Fruit fly (Drosophila melanogaster) whole organism, embryonic: ENCODE results near the gene PH4alphaEFB.

Source experiments
- Asciz ChIP-seq: fragments of 200-800 bp; sonication (Bioruptor generic); optimal IDR thresholded peaks from 2 replicates; lab custom pipeline; 2017; ENCODE audit warnings: missing biosample characterization, mild to moderate bottlenecking, missing genetic modification characterization, missing genetic modification reagents
- Blimp-1 ChIP-seq: fragments of 200-800 bp; sonication (Bioruptor generic); optimal IDR thresholded peaks from 3 replicates; lab custom pipeline; 2018; ENCODE audit warnings: missing biosample characterization, missing genetic modification characterization, mild to moderate bottlenecking, moderate library complexity, missing genetic modification reagents
- CG10274 ChIP-seq: fragments of 200-800 bp; sonication (Bioruptor generic); optimal IDR thresholded peaks from 3 replicates; lab custom pipeline; 2017; ENCODE audit warnings: missing biosample characterization, mild to moderate bottlenecking, missing genetic modification characterization
- CG10959 ChIP-seq: fragments of 200-800 bp; sonication (Bioruptor generic); IDR thresholded peaks from 2 replicates; pipeline ENCODE4 v1.3.6; 2022; ENCODE audit warnings: missing biosample characterization, missing genetic modification characterization
- CG11085 ChIP-seq: fragments of 200-800 bp; sonication (Bioruptor generic); IDR thresholded peaks from 2 replicates; pipeline ENCODE4 v1.3.6; 2022; ENCODE audit warnings: missing biosample characterization, missing genetic modification characterization
- CG1603 ChIP-seq: fragments of 200-800 bp; sonication (Bioruptor generic); optimal IDR thresholded peaks from 2 replicates; lab custom pipeline; 2019; ENCODE audit warnings: missing biosample characterization, mild to moderate bottlenecking, missing genetic modification characterization, moderate library complexity
- CG18011 ChIP-seq: fragments of 200-800 bp; sonication (Bioruptor generic); optimal IDR thresholded peaks from 2 replicates; lab custom pipeline; 2017; ENCODE audit warnings: missing biosample characterization, missing genetic modification characterization, mild to moderate bottlenecking, moderate library complexity, missing genotype
- CG18619 ChIP-seq: fragments of 200-800 bp; sonication (Bioruptor generic); optimal IDR thresholded peaks from 3 replicates; lab custom pipeline; 2017; ENCODE audit warnings: missing biosample characterization, mild to moderate bottlenecking, missing genetic modification characterization
- CG30431 ChIP-seq: fragments of 200-800 bp; sonication (Bioruptor generic); optimal IDR thresholded peaks from 2 replicates; lab custom pipeline; 2017; ENCODE audit warnings: missing biosample characterization, missing genetic modification characterization
- CG3281 ChIP-seq: fragments of 200-800 bp; sonication (Bioruptor generic); optimal IDR thresholded peaks from 3 replicates; lab custom pipeline; 2017; ENCODE audit warnings: missing biosample characterization, mild to moderate bottlenecking, missing genetic modification characterization
- CG33557 ChIP-seq: fragments of 200-800 bp; sonication (Bioruptor generic); optimal IDR thresholded peaks from 2 replicates; lab custom pipeline; 2019; ENCODE audit warnings: missing biosample characterization, mild to moderate bottlenecking, missing genetic modification characterization, moderate library complexity
- CG3838 ChIP-seq: fragments of 200-800 bp; sonication (Bioruptor generic); optimal IDR thresholded peaks from 3 replicates; lab custom pipeline; 2016; ENCODE audit warnings: missing biosample characterization, missing genetic modification characterization
- CG4360 ChIP-seq: fragments of 200-800 bp; sonication (Bioruptor generic); IDR thresholded peaks from 2 replicates; pipeline ENCODE4 v1.3.6; 2022; ENCODE audit warnings: missing biosample characterization, missing genetic modification characterization
- CG6654 ChIP-seq: fragments of 200-800 bp; sonication (Bioruptor generic); optimal IDR thresholded peaks from 2 replicates; lab custom pipeline; 2017; ENCODE audit warnings: missing biosample characterization, mild to moderate bottlenecking, missing genetic modification characterization
- CG7372 ChIP-seq: fragments of 200-800 bp; sonication (Bioruptor generic); IDR thresholded peaks from 2 replicates; pipeline ENCODE4 v1.3.6; 2022; ENCODE audit warnings: missing biosample characterization, missing genetic modification characterization
- CG7928 ChIP-seq: fragments of 200-800 bp; sonication (Bioruptor generic); optimal IDR thresholded peaks from 2 replicates; lab custom pipeline; 2017; ENCODE audit warnings: missing biosample characterization, mild to moderate bottlenecking, missing genetic modification characterization
- CG8281 ChIP-seq: fragments of 200-800 bp; sonication (Bioruptor generic); optimal IDR thresholded peaks from 2 replicates; lab custom pipeline; 2018; ENCODE audit warnings: missing biosample characterization, mild to moderate bottlenecking, missing genetic modification characterization, moderate library complexity
- CG8388 ChIP-seq: fragments of 200-800 bp; sonication (Bioruptor generic); optimal IDR thresholded peaks from 2 replicates; lab custom pipeline; 2019; ENCODE audit warnings: missing biosample characterization, mild to moderate bottlenecking, missing genetic modification characterization, moderate library complexity
- CTCF ChIP-seq: fragments of 200-800 bp; sonication (Bioruptor generic); optimal IDR thresholded peaks from 2 replicates; lab custom pipeline; 2017; ENCODE audit warnings: missing biosample characterization, mild to moderate bottlenecking, missing genetic modification characterization, moderate library complexity
- Chrac-16 ChIP-seq: fragments of 200-800 bp; sonication (Bioruptor generic); optimal IDR thresholded peaks from 3 replicates; lab custom pipeline; 2016; ENCODE audit warnings: missing biosample characterization, missing genetic modification characterization
- Deaf1 ChIP-seq: fragments of 200-800 bp; optimal IDR thresholded peaks from 3 replicates; lab custom pipeline; 2019; ENCODE audit warnings: missing biosample characterization, mild to moderate bottlenecking, missing genetic modification characterization, moderate library complexity
- Dfd ChIP-seq, 2 experiments: fragments of >200 bp; optimal IDR thresholded peaks; 2 replicates each; lab custom pipeline; 2017; ENCODE audit warnings: missing biosample characterization in 2 of 2, missing genetic modification characterization in 2 of 2
- Fer3 ChIP-seq: fragments of 200-800 bp; sonication (Bioruptor generic); optimal IDR thresholded peaks from 2 replicates; lab custom pipeline; 2018; ENCODE audit warnings: missing biosample characterization, mild to moderate bottlenecking, missing genetic modification characterization, moderate library complexity
- HLHmδ ChIP-seq: fragments of 200-800 bp; sonication (Bioruptor generic); optimal IDR thresholded peaks from 2 replicates; lab custom pipeline; 2018; ENCODE audit warnings: missing biosample characterization, mild to moderate bottlenecking, missing genetic modification characterization, moderate library complexity
- Hmr ChIP-seq: fragments of 200-800 bp; sonication (Bioruptor generic); optimal IDR thresholded peaks from 3 replicates; lab custom pipeline; 2017; ENCODE audit warnings: mild to moderate bottlenecking, missing biosample characterization, missing genetic modification reagents, missing genetic modification characterization
- Mad ChIP-seq: fragments of 200-800 bp; sonication (Bioruptor generic); optimal IDR thresholded peaks from 2 replicates; lab custom pipeline; 2016; ENCODE audit warnings: missing biosample characterization, missing genetic modification characterization
- Meics ChIP-seq: fragments of 200-800 bp; sonication (Bioruptor generic); optimal IDR thresholded peaks from 2 replicates; lab custom pipeline; 2017; ENCODE audit warnings: missing biosample characterization, mild to moderate bottlenecking, missing genetic modification characterization
- Sry-β ChIP-seq: fragments of 200-800 bp; sonication (Bioruptor generic); optimal IDR thresholded peaks from 2 replicates; lab custom pipeline; 2018; ENCODE audit warnings: missing biosample characterization, mild to moderate bottlenecking, missing genetic modification characterization, moderate library complexity
- cad ChIP-seq: fragments of >200 bp; optimal IDR thresholded peaks from 2 replicates; lab custom pipeline; 2017; ENCODE audit warnings: missing biosample characterization, missing genetic modification characterization
- caup ChIP-seq: fragments of 200-800 bp; sonication (Bioruptor generic); optimal IDR thresholded peaks from 3 replicates; lab custom pipeline; 2017; ENCODE audit warnings: missing biosample characterization, mild to moderate bottlenecking, missing genetic modification characterization, moderate library complexity; ENCODE audit not compliant: severe bottlenecking
- cg ChIP-seq: fragments of 200-800 bp; sonication (Bioruptor generic); optimal IDR thresholded peaks from 3 replicates; lab custom pipeline; 2019; ENCODE audit warnings: missing biosample characterization, mild to moderate bottlenecking, missing genetic modification characterization, moderate library complexity
- dati ChIP-seq: fragments of 200-800 bp; sonication (Bioruptor generic); IDR thresholded peaks from 2 replicates; pipeline ENCODE4 v1.3.6; 2022; ENCODE audit warnings: missing biosample characterization, missing genetic modification characterization
- dmrt11E ChIP-seq: fragments of 200-800 bp; sonication (Bioruptor generic); optimal IDR thresholded peaks from 3 replicates; lab custom pipeline; 2018; ENCODE audit warnings: missing biosample characterization, mild to moderate bottlenecking, missing genetic modification characterization, moderate library complexity
- dmrt99B ChIP-seq: fragments of 200-800 bp; sonication (Bioruptor generic); optimal IDR thresholded peaks from 2 replicates; lab custom pipeline; 2018; ENCODE audit warnings: missing biosample characterization, mild to moderate bottlenecking, missing genetic modification characterization, moderate library complexity
- grau ChIP-seq: fragments of 200-800 bp; optimal IDR thresholded peaks from 3 replicates; lab custom pipeline; 2019; ENCODE audit warnings: missing biosample characterization, mild to moderate bottlenecking, missing genetic modification characterization, moderate library complexity
- grn ChIP-seq: fragments of 200-800 bp; sonication (Bioruptor generic); optimal IDR thresholded peaks from 3 replicates; lab custom pipeline; 2017; ENCODE audit warnings: missing biosample characterization, missing genetic modification characterization
- gsb-n ChIP-seq: fragments of 200-800 bp; sonication (Bioruptor generic); optimal IDR thresholded peaks from 3 replicates; lab custom pipeline; 2018; ENCODE audit warnings: missing biosample characterization, mild to moderate bottlenecking, missing genetic modification characterization
- insv ChIP-seq, 2 experiments: fragments of 200-800 bp; sonication (Bioruptor generic); optimal IDR thresholded peaks; 3 replicates each; lab custom pipeline; 2016 to 2018; ENCODE audit warnings: missing biosample characterization in 2 of 2, missing genetic modification characterization in 2 of 2
- jing ChIP-seq: fragments of 200-800 bp; sonication (Bioruptor generic); optimal IDR thresholded peaks from 2 replicates; lab custom pipeline; 2018; ENCODE audit warnings: missing biosample characterization, mild to moderate bottlenecking, missing genetic modification characterization
- kah ChIP-seq: fragments of 200-800 bp; sonication (Bioruptor generic); optimal IDR thresholded peaks from 2 replicates; lab custom pipeline; 2018; ENCODE audit warnings: missing biosample characterization, mild to moderate bottlenecking, missing genetic modification characterization
- klu ChIP-seq: fragments of 200-800 bp; sonication (Bioruptor generic); IDR thresholded peaks from 2 replicates; pipeline ENCODE4 v1.3.6; 2022; ENCODE audit warnings: missing biosample characterization, missing genetic modification characterization
- mirr ChIP-seq: fragments of 200-800 bp; sonication (Bioruptor generic); optimal IDR thresholded peaks from 3 replicates; lab custom pipeline; 2018; ENCODE audit warnings: missing biosample characterization, mild to moderate bottlenecking, missing genetic modification characterization
- nom ChIP-seq: fragments of 200-800 bp; sonication (Bioruptor generic); optimal IDR thresholded peaks from 2 replicates; lab custom pipeline; 2017; ENCODE audit warnings: missing biosample characterization, missing genetic modification characterization, mild to moderate bottlenecking, moderate library complexity, missing genetic modification reagents
- prd ChIP-seq, 3 experiments: fragments of >200 bp in 2 of 3; fragments of 200-800 bp in 1 of 3; sonication (Bioruptor generic) in 1 of 3; optimal IDR thresholded peaks in 2 of 3; IDR thresholded peaks in 1 of 3; 2 replicates in 2 of 3; 3 replicates in 1 of 3; pipeline versions ENCODE4 v1.3.6 to Lab custom; 2017 to 2022; ENCODE audit warnings: missing biosample characterization in 1 of 3, missing genetic modification characterization in 1 of 3
- pros ChIP-seq: fragments of 200-800 bp; sonication (Bioruptor generic); optimal IDR thresholded peaks from 3 replicates; lab custom pipeline; 2019; ENCODE audit warnings: missing biosample characterization, mild to moderate bottlenecking, missing genetic modification characterization, moderate library complexity
- row ChIP-seq: fragments of 200-800 bp; sonication (Bioruptor generic); IDR thresholded peaks from 3 replicates; pipeline ENCODE4 v1.3.6; 2022; ENCODE audit warnings: missing biosample characterization, missing genetic modification characterization
- sens ChIP-seq: fragments of 200-800 bp; sonication (Bioruptor generic); peaks from one replicate; lab custom pipeline; 2016; ENCODE audit warnings: missing biosample characterization, missing genetic modification characterization
- slbo ChIP-seq: fragments of 200-800 bp; sonication (Bioruptor generic); IDR thresholded peaks from 2 replicates; pipeline ENCODE4 v1.3.6; 2022; ENCODE audit warnings: missing biosample characterization, missing genetic modification characterization
- twi ChIP-seq: fragments of 200-800 bp; optimal IDR thresholded peaks from 2 replicates; lab custom pipeline; 2019; ENCODE audit warnings: missing biosample characterization, mild to moderate bottlenecking, missing genetic modification characterization, moderate library complexity
- vvl ChIP-seq: fragments of 200-800 bp; sonication (Bioruptor generic); IDR thresholded peaks from 2 replicates; pipeline ENCODE4 v1.3.6; 2022; ENCODE audit warnings: missing biosample characterization, missing genetic modification characterization
- zfh2 ChIP-seq: fragments of 200-800 bp; sonication (Bioruptor generic); optimal IDR thresholded peaks from 2 replicates; lab custom pipeline; 2016; ENCODE audit warnings: missing biosample characterization, missing genetic modification characterization

Gene PH4alphaEFB

dm6 chr3R:30474667-30475213 is 8.9 kb downstream of the PH4alphaEFB start:
- TF ChIP-seq grn (GFP tag; lab: Kevin White, UChicago) = peak; percentile 69
- no peak for TF ChIP-seq CG4360 (GFP tag; lab: Robert Waterston, UW)
- no peak for TF ChIP-seq Asciz (GFP tag; lab: Kevin White, UChicago)
- TF ChIP-seq CG18619 (GFP tag; lab: Kevin White, UChicago) = no peak
- no peak for TF ChIP-seq jing (GFP tag; lab: Kevin White, UChicago)
- TF ChIP-seq zfh2 = no peak
- TF ChIP-seq kah (GFP tag; lab: Kevin White, UChicago) = no peak
- peak; percentile 44 for TF ChIP-seq cg (GFP tag; lab: Kevin White, UChicago)
- TF ChIP-seq CG3838 (GFP tag; lab: Kevin White, UChicago) = no peak
- no peak for TF ChIP-seq dmrt99B (tag; lab: Kevin White, UChicago)
- TF ChIP-seq CG6654 (GFP tag; lab: Kevin White, UChicago) = no peak
- no peak for TF ChIP-seq cad (GFP tag; lab: Kevin White, UChicago)
- no peak for TF ChIP-seq CG11085 (GFP tag; lab: Robert Waterston, UW)
- TF ChIP-seq CG10274 (GFP tag; lab: Kevin White, UChicago) = peak; percentile 30
- TF ChIP-seq slbo (GFP tag; lab: Robert Waterston, UW) = no peak
- no peak for TF ChIP-seq dati
- TF ChIP-seq sens = peak; percentile 55
- TF ChIP-seq CG18011 (GFP tag; lab: Kevin White, UChicago) = no peak
- no peak for TF ChIP-seq row (GFP tag; lab: Robert Waterston, UW)
- TF ChIP-seq CG10959 (GFP tag; lab: Robert Waterston, UW) = no peak
- no peak for TF ChIP-seq CTCF (GFP tag; lab: Kevin White, UChicago)
- peak; percentile 73 for TF ChIP-seq pros (GFP tag; lab: Kevin White, UChicago)
- TF ChIP-seq CG30431 (GFP tag; lab: Kevin White, UChicago) = no peak
- no peak for TF ChIP-seq CG7928 (GFP tag; lab: Kevin White, UChicago)
- no peak for TF ChIP-seq prd (optimal IDR thresholded peaks at IDR 0.05; lab: Kevin White, UChicago)
- TF ChIP-seq prd (GFP tag; IDR thresholded peaks at IDR 0.05; lab: Robert Waterston, UW) = no peak
- TF ChIP-seq Hmr (GFP tag; lab: Kevin White, UChicago) = no peak
- no peak for TF ChIP-seq caup (GFP tag; lab: Kevin White, UChicago)
- TF ChIP-seq mirr = no peak
- no peak for TF ChIP-seq grau (tag; lab: Kevin White, UChicago)
- peak; percentile 63; the same call in 1 of the 2 replicates for TF ChIP-seq vvl
- TF ChIP-seq CG7372 (GFP tag; lab: Robert Waterston, UW) = no peak
- TF ChIP-seq Dfd (GFP tag; optimal IDR thresholded peaks at IDR 0.05; lab: Kevin White, UChicago) = no peak
- peak; percentile 48 for TF ChIP-seq twi (tag; lab: Kevin White, UChicago)
- TF ChIP-seq CG1603 = no peak
- TF ChIP-seq HLHmδ (GFP tag; lab: Kevin White, UChicago) = peak; percentile 85

DNA sequence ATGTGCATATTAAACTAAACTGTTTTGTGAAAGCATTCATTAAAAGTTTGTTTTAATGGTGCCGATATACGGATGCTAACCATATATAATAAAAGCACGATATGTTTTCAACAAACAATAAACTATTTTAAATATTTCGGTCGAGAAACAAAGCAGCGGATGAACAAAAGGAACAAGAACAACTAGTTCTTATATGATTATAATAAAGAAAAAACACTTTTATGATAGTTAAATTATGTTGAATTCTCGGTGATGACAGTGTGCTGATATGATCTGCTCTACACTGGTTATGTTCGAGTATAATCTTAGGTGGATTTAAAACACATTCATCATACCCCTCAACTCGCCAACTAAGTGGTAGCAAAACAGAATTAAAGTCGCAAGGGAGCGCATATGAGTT is 10.1 kb downstream of the PH4alphaEFB start:
- TF ChIP-seq Sry-β (GFP tag; lab: Kevin White, UChicago) (peak; percentile 62), Chrac-16 (GFP tag; lab: Kevin White, UChicago) (no peak), Deaf1 (tag; lab: Kevin White, UChicago) (no peak), sens (peak; percentile 87), dmrt11E (tag; lab: Kevin White, UChicago) (peak; percentile 47), insv (GFP tag; optimal IDR thresholded peaks at IDR 0.05; lab: Kevin White, UChicago) (no peak), CG8281 (tag; lab: Kevin White, UChicago) (no peak), CG33557 (GFP tag; lab: Kevin White, UChicago) (no peak), gsb-n (tag; lab: Kevin White, UChicago) (no peak), nom (GFP tag; lab: Kevin White, UChicago) (no peak), klu (GFP tag; lab: Robert Waterston, UW) (no peak), CG3281 (GFP tag; lab: Kevin White, UChicago) (no peak), Mad (GFP tag; lab: Kevin White, UChicago) (no peak), CG8388 (GFP tag; lab: Kevin White, UChicago) (no peak), Fer3 (tag; lab: Kevin White, UChicago) (no peak), Blimp-1 (no peak), Meics (GFP tag; lab: Kevin White, UChicago) (no peak)
